Worm (Caenorhabditis elegans) whole organism, late embryonic: ENCODE results near the gene F43C9.2.
A peak's percentile ranks its signal among the peaks of the same experiment; 100 is the strongest.

Source experiments
- C08G9.2 ChIP-seq: sonication (generic microtip); optimal IDR thresholded peaks from 2 replicates; lab custom pipeline; 2016; ENCODE audit warnings: mild to moderate bottlenecking, missing genetic modification characterization, moderate library complexity, missing compliant biosample characterization
- C38D4.7 ChIP-seq: fragments of 200-800 bp; sonication (Bioruptor generic); optimal IDR thresholded peaks from 2 replicates; lab custom pipeline; 2018; ENCODE audit warnings: mild to moderate bottlenecking, missing genetic modification characterization, moderate library complexity, missing compliant biosample characterization
- K02D7.2 ChIP-seq: sonication (generic microtip); optimal IDR thresholded peaks from 2 replicates; lab custom pipeline; 2017; ENCODE audit warnings: mild to moderate bottlenecking, missing genetic modification characterization, missing compliant biosample characterization
- T23F11.4 ChIP-seq: fragments of 200-800 bp; sonication (Bioruptor generic); optimal IDR thresholded peaks from 2 replicates; lab custom pipeline; 2018; ENCODE audit warnings: mild to moderate bottlenecking, missing genetic modification characterization, missing compliant biosample characterization
- Y22D7AL.16 ChIP-seq: sonication (generic microtip); optimal IDR thresholded peaks from 2 replicates; lab custom pipeline; 2016; ENCODE audit warnings: missing genetic modification characterization, missing compliant biosample characterization
- ceh-18 ChIP-seq: sonication (generic microtip); optimal IDR thresholded peaks from 2 replicates; lab custom pipeline; 2016; ENCODE audit warnings: missing genetic modification characterization, missing compliant biosample characterization
- ceh-19 ChIP-seq: fragments of 200-800 bp; sonication (Bioruptor generic); optimal IDR thresholded peaks from 2 replicates; lab custom pipeline; 2018; ENCODE audit warnings: mild to moderate bottlenecking, missing genetic modification characterization, missing compliant biosample characterization
- ceh-22 ChIP-seq: sonication (generic microtip); optimal IDR thresholded peaks from 2 replicates; lab custom pipeline; 2017; ENCODE audit warnings: missing biosample characterization, missing genetic modification characterization
- ceh-24 ChIP-seq: sonication (generic microtip); optimal IDR thresholded peaks from 2 replicates; lab custom pipeline; 2016; ENCODE audit warnings: mild to moderate bottlenecking, missing genetic modification characterization, missing compliant biosample characterization
- ceh-30 ChIP-seq: fragments of 150-350 bp; optimal IDR thresholded peaks from 2 replicates; lab custom pipeline; 2014; ENCODE audit warnings: missing biosample characterization, missing genetic modification characterization
- ceh-34 ChIP-seq: sonication (generic microtip); optimal IDR thresholded peaks from 2 replicates; lab custom pipeline; 2016; ENCODE audit warnings: mild to moderate bottlenecking, missing genetic modification characterization, missing compliant biosample characterization
- che-1 ChIP-seq: sonication (generic microtip); optimal IDR thresholded peaks from 2 replicates; lab custom pipeline; 2016; ENCODE audit warnings: mild to moderate bottlenecking, missing genetic modification characterization, missing compliant biosample characterization
- elt-2 ChIP-seq: sonication (generic microtip); optimal IDR thresholded peaks from 2 replicates; lab custom pipeline; 2016; ENCODE audit warnings: missing genetic modification reagents, missing genetic modification characterization, missing compliant biosample characterization
- eyg-1 ChIP-seq: sonication (generic microtip); optimal IDR thresholded peaks from 2 replicates; lab custom pipeline; 2016; ENCODE audit warnings: missing genotype, missing genetic modification characterization, missing compliant biosample characterization
- fax-1 ChIP-seq: sonication (generic microtip); optimal IDR thresholded peaks from 2 replicates; lab custom pipeline; 2016; ENCODE audit warnings: missing genotype, missing genetic modification characterization, missing compliant biosample characterization
- gmeb-2 ChIP-seq: sonication (generic microtip); optimal IDR thresholded peaks from 2 replicates; lab custom pipeline; 2016; ENCODE audit warnings: missing genetic modification characterization, inconsistent platforms, missing compliant biosample characterization
- hlh-13 ChIP-seq: fragments of 200-800 bp; sonication (Bioruptor generic); optimal IDR thresholded peaks from 2 replicates; lab custom pipeline; 2018; ENCODE audit warnings: mild to moderate bottlenecking, missing genetic modification characterization, missing compliant biosample characterization
- hlh-15 ChIP-seq: sonication (generic microtip); optimal IDR thresholded peaks from 2 replicates; lab custom pipeline; 2016; ENCODE audit warnings: missing genetic modification characterization, missing compliant biosample characterization
- hlh-6 ChIP-seq: sonication (generic microtip); optimal IDR thresholded peaks from 2 replicates; lab custom pipeline; 2016; ENCODE audit warnings: missing genotype, missing genetic modification characterization, missing compliant biosample characterization
- hlh-8 ChIP-seq: sonication (generic microtip); optimal IDR thresholded peaks from 2 replicates; lab custom pipeline; 2016; ENCODE audit warnings: missing genotype, missing genetic modification characterization, missing compliant biosample characterization
- lim-6 ChIP-seq: sonication (generic microtip); optimal IDR thresholded peaks from 2 replicates; lab custom pipeline; 2016; ENCODE audit warnings: missing genetic modification characterization, missing compliant biosample characterization
- lin-11 ChIP-seq: fragments of 200-800 bp; sonication (Bioruptor generic); optimal IDR thresholded peaks from 2 replicates; lab custom pipeline; 2018; ENCODE audit warnings: mild to moderate bottlenecking, missing genetic modification characterization, missing compliant biosample characterization
- madf-2 ChIP-seq: sonication (generic microtip); optimal IDR thresholded peaks from 2 replicates; lab custom pipeline; 2017; ENCODE audit warnings: missing genetic modification characterization, missing compliant biosample characterization
- nfya-1 ChIP-seq: sonication (generic microtip); optimal IDR thresholded peaks from 2 replicates; lab custom pipeline; 2017; ENCODE audit warnings: missing genetic modification characterization, mild to moderate bottlenecking, missing compliant biosample characterization, antibody characterized with exemption, moderate library complexity
- nhr-11 ChIP-seq: fragments of 150-350 bp; optimal IDR thresholded peaks from 2 replicates; lab custom pipeline; 2014; ENCODE audit warnings: missing biosample characterization, missing genetic modification characterization
- nhr-232 ChIP-seq: sonication (generic microtip); optimal IDR thresholded peaks from 2 replicates; lab custom pipeline; 2016; ENCODE audit warnings: missing genetic modification characterization, missing compliant biosample characterization
- pat-9 ChIP-seq: fragments of 200-800 bp; sonication (Bioruptor generic); optimal IDR thresholded peaks from 2 replicates; lab custom pipeline; 2018; ENCODE audit warnings: mild to moderate bottlenecking, missing genetic modification characterization, moderate library complexity, missing compliant biosample characterization
- pax-1 ChIP-seq: fragments of 150-350 bp; optimal IDR thresholded peaks from 2 replicates; lab custom pipeline; 2014; ENCODE audit warnings: missing biosample characterization, missing genetic modification characterization
- pha-2 ChIP-seq: sonication (generic microtip); optimal IDR thresholded peaks from 2 replicates; lab custom pipeline; 2017; ENCODE audit warnings: mild to moderate bottlenecking, missing genetic modification characterization, missing compliant biosample characterization
- pha-4 ChIP-seq: fragments of 150-350 bp; optimal IDR thresholded peaks from 2 replicates; lab custom pipeline; 2018; ENCODE audit warnings: missing biosample characterization, missing genetic modification reagents, missing genetic modification characterization
- pqm-1 ChIP-seq: sonication (generic microtip); optimal IDR thresholded peaks from 2 replicates; lab custom pipeline; 2016; ENCODE audit warnings: missing genetic modification characterization, missing compliant biosample characterization
- pros-1 ChIP-seq: fragments of 150-350 bp; optimal IDR thresholded peaks from 2 replicates; lab custom pipeline; 2014; ENCODE audit warnings: missing biosample characterization, missing genetic modification reagents, missing genetic modification characterization
- rnt-1 ChIP-seq: sonication (generic microtip); optimal IDR thresholded peaks from 2 replicates; lab custom pipeline; 2016; ENCODE audit warnings: missing genetic modification characterization, missing compliant biosample characterization
- sdc-2 ChIP-seq: sonication (generic microtip); optimal IDR thresholded peaks from 2 replicates; lab custom pipeline; 2016; ENCODE audit warnings: missing genotype, missing genetic modification characterization, missing compliant biosample characterization
- tbx-2 ChIP-seq: sonication (generic microtip); optimal IDR thresholded peaks from 2 replicates; lab custom pipeline; 2016; ENCODE audit warnings: missing genetic modification characterization, missing compliant biosample characterization
- ttx-3 ChIP-seq: sonication (generic microtip); optimal IDR thresholded peaks from 2 replicates; lab custom pipeline; 2016; ENCODE audit warnings: missing genetic modification reagents, missing genetic modification characterization, missing compliant biosample characterization
- unc-3 ChIP-seq, 2 experiments: fragments of 200-800 bp in 1 of 2; sonication (Bioruptor generic) in 1 of 2; sonication (generic microtip) in 1 of 2; conservative IDR thresholded peaks in 1 of 2; optimal IDR thresholded peaks in 1 of 2; 2 replicates each; pipeline versions ENCODE4 v1.3.6 to Lab custom; 2016 to 2022; ENCODE audit warnings: missing compliant biosample characterization in 2 of 2, missing genetic modification characterization in 2 of 2, missing genetic modification reagents in 1 of 2
- unc-42 ChIP-seq: sonication (generic microtip); optimal IDR thresholded peaks from 2 replicates; lab custom pipeline; 2016; ENCODE audit warnings: missing genotype, missing genetic modification characterization, missing compliant biosample characterization
- unc-55 ChIP-seq: sonication (generic microtip); optimal IDR thresholded peaks from 2 replicates; lab custom pipeline; 2017; ENCODE audit warnings: missing biosample characterization, missing genetic modification reagents, missing genetic modification characterization
- unc-86 ChIP-seq: sonication (generic microtip); optimal IDR thresholded peaks from 2 replicates; lab custom pipeline; 2016; ENCODE audit warnings: missing genetic modification characterization, missing compliant biosample characterization
- ztf-16 ChIP-seq: sonication (generic microtip); optimal IDR thresholded peaks from 2 replicates; lab custom pipeline; 2017; ENCODE audit warnings: missing genetic modification characterization, missing compliant biosample characterization

Gene F43C9.2

ce11 chrX:4788958-4789357, 5.5 kb downstream of the F43C9.2 start (continued):
- TF ChIP-seq pax-1 (tag; lab: Kevin White, UChicago) (no peak), ceh-18 (peak; percentile 19), C38D4.7 (GFP tag; lab: Kevin White, UChicago) (peak; percentile 51), eyg-1 (no peak), pqm-1 (tag; lab: Kevin White, UChicago) (no peak), fax-1 (tag; lab: Kevin White, UChicago) (peak; percentile 21), hlh-13 (GFP tag; lab: Kevin White, UChicago) (no peak), unc-55 (GFP tag; lab: Kevin White, UChicago) (no peak), hlh-6 (no peak), tbx-2 (tag; lab: Kevin White, UChicago) (peak; percentile 54), gmeb-2 (tag; lab: Kevin White, UChicago) (no peak), ztf-16 (tag; lab: Kevin White, UChicago) (no peak), ceh-24 (no peak), K02D7.2 (tag; lab: Kevin White, UChicago) (no peak), unc-42 (no peak), pha-4 (tag; lab: Kevin White, UChicago) (no peak)
- TF ChIP-seq, all 69 proteins: peak for 16

ce11 chrX:4790614-4791013, 7.2 kb downstream of the F43C9.2 start:
- TF ChIP-seq rnt-1 (tag; lab: Kevin White, UChicago), result no peak
- no peak for TF ChIP-seq nfya-1 (tag; lab: Kevin White, UChicago)
- TF ChIP-seq gmeb-2 (tag; lab: Kevin White, UChicago), result no peak
- TF ChIP-seq T23F11.4, result no peak
- TF ChIP-seq che-1 (tag; lab: Kevin White, UChicago), result no peak
- no peak for TF ChIP-seq nhr-11
- TF ChIP-seq tbx-2 (tag; lab: Kevin White, UChicago), result no peak
- TF ChIP-seq lim-6 (tag; lab: Kevin White, UChicago), result no peak
- TF ChIP-seq hlh-15 (tag; lab: Kevin White, UChicago), result no peak
- TF ChIP-seq ceh-34, result no peak

- TF ChIP-seq elt-2 (tag; lab: Kevin White, UChicago), result no peak
- TF ChIP-seq pha-2 (tag; lab: Kevin White, UChicago), result no peak
- no peak for TF ChIP-seq hlh-8 (tag; lab: Kevin White, UChicago)
- TF ChIP-seq ttx-3 (tag; lab: Kevin White, UChicago), result no peak
- TF ChIP-seq C08G9.2, result no peak
- TF ChIP-seq sdc-2 (tag; lab: Kevin White, UChicago), result no peak
- no peak for TF ChIP-seq madf-2 (tag; lab: Kevin White, UChicago)
- TF ChIP-seq unc-86 (tag; lab: Kevin White, UChicago), result no peak
- no peak for TF ChIP-seq pros-1
- TF ChIP-seq hlh-6, result no peak
- TF ChIP-seq ceh-30 (tag; lab: Kevin White, UChicago), result no peak
Measured at ce11 chrX:4792979-4793378, 9.6 kb downstream of the F43C9.2 start, which contains the start of gene F43C9.1. TSS of gene F43C9.1 (plus strand) at chrX:4793279.

ce11 chrX:4794062-4794461, 10.6 kb downstream of the F43C9.2 start:
- no peak for TF ChIP-seq madf-2 (tag; lab: Kevin White, UChicago)
- no peak for TF ChIP-seq nhr-232 (tag; lab: Kevin White, UChicago)
- no peak for TF ChIP-seq Y22D7AL.16
- peak; percentile 19 for TF ChIP-seq pqm-1 (tag; lab: Kevin White, UChicago)
- no peak for TF ChIP-seq unc-3 (GFP tag; conservative IDR thresholded peaks at IDR 0.05; lab: Robert Waterston, UW)
- TF ChIP-seq unc-3 (tag; optimal IDR thresholded peaks at IDR 0.05; lab: Kevin White, UChicago), result no peak
- TF ChIP-seq lin-11 (tag; lab: Kevin White, UChicago), result no peak
- no peak for TF ChIP-seq pat-9 (tag; lab: Kevin White, UChicago)
- TF ChIP-seq elt-2 (tag; lab: Kevin White, UChicago), result peak; percentile 75
- TF ChIP-seq lim-6 (tag; lab: Kevin White, UChicago), result no peak
- no peak for TF ChIP-seq ceh-19 (GFP tag; lab: Kevin White, UChicago)
- TF ChIP-seq unc-42, result no peak
- TF ChIP-seq ceh-22 (tag; lab: Kevin White, UChicago), result no peak
